Fruit fly (Drosophila melanogaster) whole organism: Measurements from ENCODE around the gene armi.

Source experiments
- pan ChIP-seq: fragments of >200 bp; optimal IDR thresholded peaks from 2 replicates; lab custom pipeline; 2017
- usp ChIP-seq: fragments of >200 bp; optimal IDR thresholded peaks from 2 replicates; lab custom pipeline; 2017; ENCODE audit warnings: missing biosample characterization, missing genetic modification characterization, mixed read lengths

dm6 chr3L:3449680-3450079 lies 11.4 kb upstream of the armi start:
- TF ChIP-seq usp (GFP tag; lab: Kevin White, UChicago), result no peak
- no peak for TF ChIP-seq pan
